Worm (Caenorhabditis elegans): ENCODE data around the gene egl-1.

DNA sequence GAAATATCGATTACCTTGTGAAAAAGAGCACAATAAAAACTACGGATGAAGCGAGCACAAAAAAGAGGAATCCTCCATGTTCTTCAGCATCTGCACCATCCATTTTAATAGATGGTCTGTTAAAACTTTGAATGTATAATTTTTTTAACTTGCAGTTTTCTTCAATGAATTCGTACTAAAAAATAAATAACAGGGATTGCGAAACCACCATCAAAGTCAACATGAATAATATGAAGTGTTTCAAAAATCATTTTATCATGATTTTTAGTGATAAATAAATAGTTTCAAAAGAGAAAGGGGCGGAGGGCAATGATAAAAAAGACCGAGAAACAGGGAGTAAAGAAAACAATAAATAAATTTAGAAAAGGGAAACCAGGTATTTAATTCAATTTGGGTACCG is 10.8 kb downstream of the egl-1 start, which contains the start of gene dhs-22:
- no peak for TF ChIP-seq ama-1 (optimal IDR thresholded peaks at IDR 0.05)
- no peak for TF ChIP-seq hnd-1 (tag; optimal IDR thresholded peaks at IDR 0.05)
- TF ChIP-seq tra-4 (tag; optimal IDR thresholded peaks at IDR 0.05) = no peak
- no peak for TF ChIP-seq sea-1 (GFP tag; conservative IDR thresholded peaks at IDR 0.05)
- TF ChIP-seq ceh-13 (GFP tag; optimal IDR thresholded peaks at IDR 0.05) = no peak
- no peak for TF ChIP-seq tbx-11 (GFP tag; IDR thresholded peaks at IDR 0.05)
- no peak for TF ChIP-seq scrt-1 (GFP tag; IDR thresholded peaks at IDR 0.05)
- TF ChIP-seq hmg-4 (GFP tag; optimal IDR thresholded peaks at IDR 0.05) = no peak
- TF ChIP-seq flt-1 (GFP tag; IDR thresholded peaks at IDR 0.05) = no peak
- no peak for TF ChIP-seq tbx-37 (GFP tag; conservative IDR thresholded peaks at IDR 0.05)
- TF ChIP-seq F13C5.2 (tag; optimal IDR thresholded peaks at IDR 0.05) = no peak
- TF ChIP-seq B0310.2 (tag; optimal IDR thresholded peaks at IDR 0.05) = no peak
- TF ChIP-seq ceh-36 (tag; optimal IDR thresholded peaks at IDR 0.05) = no peak
